Worm (Caenorhabditis elegans): ENCODE data around the gene F58G6.3.

- TF ChIP-seq ceh-82 (tag; optimal IDR thresholded peaks at IDR 0.05) (no peak), ama-1 (optimal IDR thresholded peaks at IDR 0.05) (peak; percentile 41), skn-1 (tag; optimal IDR thresholded peaks at IDR 0.05) (no peak), unc-39 (tag; optimal IDR thresholded peaks at IDR 0.05) (no peak), egl-5 (tag; optimal IDR thresholded peaks at IDR 0.05) (no peak), R02D3.7 (tag; optimal IDR thresholded peaks at IDR 0.05) (no peak), zag-1 (tag; optimal IDR thresholded peaks at IDR 0.05) (no peak), unc-62 (GFP tag; optimal IDR thresholded peaks at IDR 0.05) (no peak)
Observed at ce11 chrIV:9671001-9671652, 17.8 kb downstream of the F58G6.3 start.
